Worm (Caenorhabditis elegans): ENCODE measurements around the gene tbx-2.

tbx-2 gene

ce11 chrIII:5150012-5150411, 13.9 kb upstream of the tbx-2 start:
- TF ChIP-seq nhr-2 (tag; optimal IDR thresholded peaks at IDR 0.05) (peak; percentile 83), unc-39 (tag; optimal IDR thresholded peaks at IDR 0.05) (no peak), nhr-12 (tag; optimal IDR thresholded peaks at IDR 0.05) (no peak), zip-8 (tag; optimal IDR thresholded peaks at IDR 0.05) (peak; percentile 85), lsy-2 (tag; optimal IDR thresholded peaks at IDR 0.05) (peak; percentile 28), ces-1 (GFP tag; optimal IDR thresholded peaks at IDR 0.05) (no peak), flh-1 (GFP tag; optimal IDR thresholded peaks at IDR 0.05) (no peak), tbx-8 (GFP tag; optimal IDR thresholded peaks at IDR 0.05) (no peak), blmp-1 (tag; optimal IDR thresholded peaks at IDR 0.05) (no peak), mab-5 (tag; optimal IDR thresholded peaks at IDR 0.05) (no peak), mls-2 (tag; optimal IDR thresholded peaks at IDR 0.05) (no peak)

DNA sequence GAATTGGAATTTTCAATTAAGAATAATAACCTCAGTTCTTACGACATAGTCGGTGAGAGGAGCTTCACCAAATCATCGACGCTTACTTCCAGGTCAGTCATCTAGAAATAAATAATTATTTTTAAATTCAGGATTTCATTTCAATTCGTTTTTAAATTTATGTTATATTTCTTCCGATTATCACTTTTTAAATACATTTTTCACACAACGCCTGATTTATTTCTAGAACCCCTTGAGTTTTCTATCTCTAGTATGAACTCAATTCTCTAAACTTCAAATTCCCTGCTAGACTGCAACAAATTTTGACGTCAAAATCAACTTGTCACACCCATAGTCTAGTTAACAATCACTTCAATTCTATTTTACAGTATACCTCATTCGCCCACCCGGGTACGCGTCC, 13.4 kb upstream of the tbx-2 start, which contains the start of gene Y54H5A.2:
Y54H5A.2 (minus strand) TSS at position 101 of the 400 bp plus-strand sequence.
- TF ChIP-seq cnd-1 (tag; optimal IDR thresholded peaks at IDR 0.05) (no peak), nhr-28 (tag; optimal IDR thresholded peaks at IDR 0.05) (no peak), lin-32 (GFP tag; optimal IDR thresholded peaks at IDR 0.05) (no peak), ceh-83 (GFP tag; optimal IDR thresholded peaks at IDR 0.05) (no peak), zip-8 (tag; optimal IDR thresholded peaks at IDR 0.05) (no peak), mls-2 (tag; optimal IDR thresholded peaks at IDR 0.05) (no peak), ces-1 (GFP tag; optimal IDR thresholded peaks at IDR 0.05) (no peak), hlh-1 (tag; optimal IDR thresholded peaks at IDR 0.05) (no peak), sptf-1 (tag; optimal IDR thresholded peaks at IDR 0.05) (no peak), bed-3 (GFP tag; optimal IDR thresholded peaks at IDR 0.05) (no peak), lin-13 (tag; optimal IDR thresholded peaks at IDR 0.05) (no peak), unc-120 (tag; optimal IDR thresholded peaks at IDR 0.05; ENCODE audit: poor library complexity, severe bottlenecking) (no peak), elt-1 (tag; optimal IDR thresholded peaks at IDR 0.05; ENCODE audit: borderline replicate concordance, insufficient read depth) (no peak), ceh-39 (tag; optimal IDR thresholded peaks at IDR 0.05) (no peak), ztf-11 (tag; optimal IDR thresholded peaks at IDR 0.05) (no peak), pha-4 (tag; optimal IDR thresholded peaks at IDR 0.05) (no peak), mab-5 (tag; optimal IDR thresholded peaks at IDR 0.05) (no peak), sem-2 (GFP tag; optimal IDR thresholded peaks at IDR 0.05) (no peak), nhr-12 (tag; optimal IDR thresholded peaks at IDR 0.05) (no peak), ham-2 (GFP tag; optimal IDR thresholded peaks at IDR 0.05) (no peak)

DNA sequence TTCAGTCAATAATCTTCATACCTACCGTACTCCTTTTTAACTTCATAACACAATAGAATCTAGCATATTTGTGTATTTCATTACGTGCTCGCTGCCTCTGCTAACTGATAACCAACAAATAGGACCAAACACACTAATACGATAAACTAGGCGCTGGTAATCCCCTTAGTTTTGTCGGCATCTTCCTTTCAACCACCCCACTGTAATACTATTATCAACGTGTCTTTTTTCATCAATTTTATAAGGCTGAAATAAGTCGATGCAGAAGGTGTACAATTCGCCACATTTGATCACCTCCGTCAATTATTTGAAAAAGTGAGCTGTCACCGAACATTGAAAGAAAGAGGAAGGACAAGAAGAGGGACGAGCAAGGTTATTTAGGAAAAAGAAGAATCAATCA, 11.3 kb upstream of the tbx-2 start:
- TF ChIP-seq hlh-1 (tag; optimal IDR thresholded peaks at IDR 0.05) (no peak), ces-1 (GFP tag; optimal IDR thresholded peaks at IDR 0.05) (no peak), bed-3 (GFP tag; optimal IDR thresholded peaks at IDR 0.05) (no peak), nhr-237 (tag; optimal IDR thresholded peaks at IDR 0.05) (no peak), blmp-1 (tag; optimal IDR thresholded peaks at IDR 0.05) (no peak), sem-2 (GFP tag; optimal IDR thresholded peaks at IDR 0.05) (no peak), elt-1 (tag; optimal IDR thresholded peaks at IDR 0.05; ENCODE audit: borderline replicate concordance, insufficient read depth) (no peak), elt-3 (tag; optimal IDR thresholded peaks at IDR 0.05) (no peak)

- TF ChIP-seq ceh-43 (GFP tag; optimal IDR thresholded peaks at IDR 0.05) = no peak
- TF ChIP-seq nhr-76 (tag; optimal IDR thresholded peaks at IDR 0.05) = no peak
- TF ChIP-seq ham-2 (GFP tag; optimal IDR thresholded peaks at IDR 0.05) = no peak
- TF ChIP-seq bed-3 (GFP tag; optimal IDR thresholded peaks at IDR 0.05) = no peak
- TF ChIP-seq lin-13 (tag; optimal IDR thresholded peaks at IDR 0.05) = no peak
- TF ChIP-seq ceh-39 (tag; optimal IDR thresholded peaks at IDR 0.05) = no peak
- TF ChIP-seq snpc-4 (tag; optimal IDR thresholded peaks at IDR 0.05) = no peak
- no peak for TF ChIP-seq nhr-12 (tag; optimal IDR thresholded peaks at IDR 0.05)
- TF ChIP-seq sem-2 (GFP tag; optimal IDR thresholded peaks at IDR 0.05) = no peak
- TF ChIP-seq unc-39 (tag; optimal IDR thresholded peaks at IDR 0.05) = no peak
- TF ChIP-seq elt-1 (tag; optimal IDR thresholded peaks at IDR 0.05; ENCODE audit: borderline replicate concordance, insufficient read depth) = no peak
- no peak for TF ChIP-seq cnd-1 (tag; optimal IDR thresholded peaks at IDR 0.05)
- TF ChIP-seq ces-1 (GFP tag; optimal IDR thresholded peaks at IDR 0.05) = no peak
- no peak for TF ChIP-seq ztf-11 (tag; optimal IDR thresholded peaks at IDR 0.05)
- TF ChIP-seq M03D4.4 (tag; optimal IDR thresholded peaks at IDR 0.05) = no peak
- no peak for TF ChIP-seq pha-4 (tag; optimal IDR thresholded peaks at IDR 0.05)
- no peak for TF ChIP-seq elt-3 (tag; optimal IDR thresholded peaks at IDR 0.05)
These were observed 10.7 kb upstream of the tbx-2 start for ce11 chrIII:5146749-5147148.

ce11 chrIII:5145874-5146273, 9.8 kb upstream of the tbx-2 start:
- TF ChIP-seq nhr-28 (tag; optimal IDR thresholded peaks at IDR 0.05) = no peak
- TF ChIP-seq mep-1 (tag; optimal IDR thresholded peaks at IDR 0.05) = no peak
- TF ChIP-seq nhr-237 (tag; optimal IDR thresholded peaks at IDR 0.05) = no peak
- TF ChIP-seq nhr-2 (tag; optimal IDR thresholded peaks at IDR 0.05) = no peak
- TF ChIP-seq ces-1 (GFP tag; optimal IDR thresholded peaks at IDR 0.05) = no peak
- TF ChIP-seq unc-39 (tag; optimal IDR thresholded peaks at IDR 0.05) = no peak
- TF ChIP-seq ceh-83 (GFP tag; optimal IDR thresholded peaks at IDR 0.05) = no peak
- TF ChIP-seq lsy-2 (tag; optimal IDR thresholded peaks at IDR 0.05) = no peak
- no peak for TF ChIP-seq zip-8 (tag; optimal IDR thresholded peaks at IDR 0.05)
- no peak for TF ChIP-seq sem-2 (GFP tag; optimal IDR thresholded peaks at IDR 0.05)
- TF ChIP-seq elt-1 (tag; optimal IDR thresholded peaks at IDR 0.05; ENCODE audit: borderline replicate concordance, insufficient read depth) = no peak
- TF ChIP-seq nhr-76 (tag; optimal IDR thresholded peaks at IDR 0.05) = no peak
- no peak for TF ChIP-seq snpc-4 (tag; optimal IDR thresholded peaks at IDR 0.05)
- no peak for TF ChIP-seq cnd-1 (tag; optimal IDR thresholded peaks at IDR 0.05)
- no peak for TF ChIP-seq nhr-12 (tag; optimal IDR thresholded peaks at IDR 0.05)
- no peak for TF ChIP-seq bed-3 (GFP tag; optimal IDR thresholded peaks at IDR 0.05)
- no peak for TF ChIP-seq ceh-43 (GFP tag; optimal IDR thresholded peaks at IDR 0.05)
